Worm (Caenorhabditis elegans): ENCODE measurements around the gene K09G1.1.

Gene K09G1.1

ce11 chrV:9615725-9616124 is 32.4 kb downstream of the K09G1.1 start, which contains the start of gene pqn-63:
pqn-63 (plus strand) TSS chrV:9616031.
- TF ChIP-seq rec-8 (tag; optimal IDR thresholded peaks at IDR 0.05) = no peak
- peak; percentile 73 to 93 for TF ChIP-seq let-607 (tag; optimal IDR thresholded peaks at IDR 0.05)
- peak; percentile 19 for TF ChIP-seq nhr-80 (tag; optimal IDR thresholded peaks at IDR 0.05)

- TF ChIP-seq zfh-2 (GFP tag; conservative IDR thresholded peaks at IDR 0.05) (peak; percentile 61), ZK185.1 (tag; optimal IDR thresholded peaks at IDR 0.05; ENCODE audit: poor library complexity, severe bottlenecking) (no peak), egrh-3 (GFP tag; IDR thresholded peaks at IDR 0.05) (0 out of 2 replicates have a peak, but pooled peaks have one; percentile 26)
Measured at ce11 chrV:9616130-9616529, 32.8 kb downstream of the K09G1.1 start.

ce11 chrV:9616687-9617086 is 33.3 kb downstream of the K09G1.1 start:
- TF ChIP-seq chd-7 (tag; optimal IDR thresholded peaks at IDR 0.05) = no peak
- TF ChIP-seq B0035.1 (tag; optimal IDR thresholded peaks at IDR 0.05) = no peak
- TF ChIP-seq somi-1 (GFP tag; optimal IDR thresholded peaks at IDR 0.05) = no peak
- TF ChIP-seq ztf-22 (GFP tag; optimal IDR thresholded peaks at IDR 0.05) = no peak
- TF ChIP-seq F10E7.11 (tag; optimal IDR thresholded peaks at IDR 0.05) = no peak
- no peak for TF ChIP-seq nhr-27 (tag; optimal IDR thresholded peaks at IDR 0.05)
- no peak for TF ChIP-seq Y95B8A.8 (GFP tag; IDR thresholded peaks at IDR 0.05)
- TF ChIP-seq nfya-2 (GFP tag; IDR thresholded peaks at IDR 0.05) = no peak
- no peak for TF ChIP-seq C06A6.2 (GFP tag; conservative IDR thresholded peaks at IDR 0.05)
- TF ChIP-seq cebp-1 (GFP tag; IDR thresholded peaks at IDR 0.05) = no peak
- TF ChIP-seq cebp-1 (tag; optimal IDR thresholded peaks at IDR 0.05) = no peak
- no peak for TF ChIP-seq nhr-120 (GFP tag; IDR thresholded peaks at IDR 0.05)

- TF ChIP-seq ama-1 (optimal IDR thresholded peaks at IDR 0.05) = no peak
- TF ChIP-seq ama-1 (GFP tag; optimal IDR thresholded peaks at IDR 0.05) = no peak
- no peak for TF ChIP-seq K11D2.4 (GFP tag; IDR thresholded peaks at IDR 0.05)
- no peak for TF ChIP-seq T26A5.8 (tag; optimal IDR thresholded peaks at IDR 0.05)
- TF ChIP-seq zfh-2 (GFP tag; conservative IDR thresholded peaks at IDR 0.05) = peak; percentile 96
- TF ChIP-seq egrh-3 (GFP tag; IDR thresholded peaks at IDR 0.05) = peak; percentile 92
- no peak for TF ChIP-seq dox-1 (GFP tag; IDR thresholded peaks at IDR 0.05)
- peak; percentile 18 for TF ChIP-seq F52B5.7 (tag; optimal IDR thresholded peaks at IDR 0.05)
- TF ChIP-seq egl-18 (GFP tag; IDR thresholded peaks at IDR 0.05) = 0 out of 2 replicates have a peak, but pooled peaks have one; percentile 38
- TF ChIP-seq chd-7 (tag; optimal IDR thresholded peaks at IDR 0.05) = peak; percentile 40
- TF ChIP-seq lin-26 (GFP tag; IDR thresholded peaks at IDR 0.05) = peak; percentile 53; the same call in 1 of the 2 replicates
- TF ChIP-seq tlf-1 (GFP tag; optimal IDR thresholded peaks at IDR 0.05) = no peak
Measured at ce11 chrV:9618420-9618819, 35.1 kb downstream of the K09G1.1 start.

- TF ChIP-seq him-1 (tag; optimal IDR thresholded peaks at IDR 0.05) (no peak), sdz-38 (tag; optimal IDR thresholded peaks at IDR 0.05) (no peak), lir-1 (GFP tag; conservative IDR thresholded peaks at IDR 0.05) (no peak), unc-62 (GFP tag; optimal IDR thresholded peaks at IDR 0.05) (no peak), madf-3 (GFP tag; IDR thresholded peaks at IDR 0.05) (no peak), aptf-3 (GFP tag; IDR thresholded peaks at IDR 0.05) (no peak), zim-3 (tag; optimal IDR thresholded peaks at IDR 0.05) (no peak), K11D2.4 (GFP tag; IDR thresholded peaks at IDR 0.05) (no peak), ekl-4 (GFP tag; IDR thresholded peaks at IDR 0.05) (no peak), unc-130 (GFP tag; optimal IDR thresholded peaks at IDR 0.05) (no peak), ztf-6 (GFP tag; IDR thresholded peaks at IDR 0.05) (no peak), rcor-1 (GFP tag; IDR thresholded peaks at IDR 0.05) (no peak), dox-1 (GFP tag; IDR thresholded peaks at IDR 0.05) (no peak)
Measured at ce11 chrV:9618919-9619318, 35.6 kb downstream of the K09G1.1 start, which contains the start of gene idpc-7. idpc-7 (minus strand) TSS chrV:9619019.

Data from whole organism, young adult.